Worm (Caenorhabditis elegans) whole organism, L1 larva: ENCODE measurements around the gene fbxc-7.

Experiments
- Y116A8C.19 ChIP-seq: sonication (generic microtip); optimal IDR thresholded peaks from 2 replicates; lab custom pipeline; 2016; ENCODE audit warnings: missing compliant biosample characterization, missing genetic modification characterization, borderline replicate concordance
- lin-13 ChIP-seq: fragments of 150-350 bp; optimal IDR thresholded peaks from 2 replicates; lab custom pipeline; 2014; ENCODE audit warnings: missing biosample characterization, missing genetic modification reagents, missing genetic modification characterization
- lir-3 ChIP-seq: sonication (generic microtip); optimal IDR thresholded peaks from 2 replicates; lab custom pipeline; 2016; ENCODE audit warnings: mild to moderate bottlenecking, missing genetic modification characterization, moderate library complexity, missing compliant biosample characterization; ENCODE audit not compliant: poor library complexity
- nhr-237 ChIP-seq: fragments of 150-350 bp; optimal IDR thresholded peaks from 2 replicates; lab custom pipeline; 2014; ENCODE audit warnings: missing biosample characterization, missing genetic modification characterization
- swsn-7 ChIP-seq: sonication (generic microtip); optimal IDR thresholded peaks from 2 replicates; lab custom pipeline; 2016; ENCODE audit warnings: missing genetic modification characterization, missing compliant biosample characterization

ce11 chrII:905335-905734, 49.4 kb upstream of the fbxc-7 start:
- TF ChIP-seq Y116A8C.19 (tag; lab: Kevin White, UChicago): no peak
- TF ChIP-seq lin-13 (GFP tag; lab: Kevin White, UChicago): no peak
- no peak for TF ChIP-seq nhr-237 (tag; lab: Kevin White, UChicago)
- no peak for TF ChIP-seq swsn-7 (tag; lab: Kevin White, UChicago)
- no peak for TF ChIP-seq lir-3 (tag; lab: Kevin White, UChicago)
